Worm (Caenorhabditis elegans) whole organism, mixed stage, embryonic: Measurements from ENCODE around the gene dgk-3.

Source experiments
- cnd-1 ChIP-seq: fragments of 200-800 bp; sonication (Bioruptor generic); optimal IDR thresholded peaks from 2 replicates; lab custom pipeline; 2018; ENCODE audit warnings: mild to moderate bottlenecking, missing genetic modification characterization, missing compliant biosample characterization
- mep-1 ChIP-seq: fragments of 150-350 bp; optimal IDR thresholded peaks from 2 replicates; lab custom pipeline; 2017; ENCODE audit warnings: missing biosample characterization, missing genetic modification reagents, missing genetic modification characterization, inconsistent platforms
- nhr-237 ChIP-seq: fragments of 150-350 bp; optimal IDR thresholded peaks from 2 replicates; lab custom pipeline; 2014; ENCODE audit warnings: missing biosample characterization, missing genetic modification characterization
- nhr-28 ChIP-seq: fragments of 150-350 bp; optimal IDR thresholded peaks from 2 replicates; lab custom pipeline; 2014; ENCODE audit warnings: missing biosample characterization, missing genetic modification characterization
- nhr-76 ChIP-seq: sonication (generic microtip); optimal IDR thresholded peaks from 2 replicates; lab custom pipeline; 2017; ENCODE audit warnings: missing biosample characterization, missing genetic modification characterization
- unc-62 ChIP-seq: fragments of 150-350 bp; optimal IDR thresholded peaks from 2 replicates; lab custom pipeline; 2014; ENCODE audit warnings: missing biosample characterization, missing genetic modification reagents, missing genetic modification characterization
- ztf-11 ChIP-seq: fragments of 150-350 bp; optimal IDR thresholded peaks from 2 replicates; lab custom pipeline; 2014; ENCODE audit warnings: missing biosample characterization, missing genetic modification characterization

- no peak for TF ChIP-seq ztf-11 (tag; lab: Kevin White, UChicago)
- TF ChIP-seq mep-1 (tag; lab: Kevin White, UChicago) = no peak
- TF ChIP-seq nhr-28 (tag; lab: Kevin White, UChicago) = no peak
- no peak for TF ChIP-seq nhr-76 (tag; lab: Kevin White, UChicago)
- TF ChIP-seq cnd-1 (tag; lab: Kevin White, UChicago) = no peak
- TF ChIP-seq unc-62 = peak; percentile 58
- TF ChIP-seq nhr-237 (tag; lab: Kevin White, UChicago) = no peak
Measured at ce11 chrIII:9177874-9178273, 15.0 kb downstream of the dgk-3 start.
